Fruit fly (Drosophila melanogaster) whole organism, embryonic: ENCODE results near the gene CG17028.

ENCODE experiments used
- CG1024 ChIP-seq: fragments of 200-800 bp; sonication (Bioruptor generic); IDR thresholded peaks from 2 replicates; pipeline ENCODE4 v1.3.6; 2022; ENCODE audit warnings: missing biosample characterization, missing genetic modification characterization
- CG11085 ChIP-seq: fragments of 200-800 bp; sonication (Bioruptor generic); IDR thresholded peaks from 2 replicates; pipeline ENCODE4 v1.3.6; 2022; ENCODE audit warnings: missing biosample characterization, missing genetic modification characterization
- CG1233 ChIP-seq: fragments of 200-800 bp; sonication (Bioruptor generic); optimal IDR thresholded peaks from 4 replicates; lab custom pipeline; 2018; ENCODE audit warnings: missing biosample characterization, mild to moderate bottlenecking, missing genetic modification characterization
- CG12391 ChIP-seq: fragments of 200-800 bp; sonication (Bioruptor generic); optimal IDR thresholded peaks from 3 replicates; lab custom pipeline; 2018; ENCODE audit warnings: missing biosample characterization, mild to moderate bottlenecking, missing genetic modification characterization, moderate library complexity
- CG14710 ChIP-seq: fragments of 200-800 bp; sonication (Bioruptor generic); optimal IDR thresholded peaks from 3 replicates; lab custom pipeline; 2019; ENCODE audit warnings: missing biosample characterization, mild to moderate bottlenecking, missing genetic modification characterization, moderate library complexity
- CG15514 ChIP-seq: fragments of 200-800 bp; sonication (Bioruptor generic); optimal IDR thresholded peaks from 3 replicates; lab custom pipeline; 2017; ENCODE audit warnings: missing biosample characterization, missing genetic modification characterization, mild to moderate bottlenecking, moderate library complexity, missing genetic modification reagents
- CG1647 ChIP-seq: fragments of 200-800 bp; sonication (Bioruptor generic); optimal IDR thresholded peaks from 3 replicates; lab custom pipeline; 2016; ENCODE audit warnings: missing biosample characterization, missing genetic modification characterization
- CG17361 ChIP-seq: fragments of 200-800 bp; sonication (Bioruptor generic); IDR thresholded peaks from 3 replicates; pipeline ENCODE4 v1.3.6; 2022; ENCODE audit warnings: missing biosample characterization, missing genetic modification characterization
- CG17802 ChIP-seq: fragments of 200-800 bp; sonication (Bioruptor generic); optimal IDR thresholded peaks from 2 replicates; lab custom pipeline; 2018; ENCODE audit warnings: missing biosample characterization, mild to moderate bottlenecking, missing genetic modification characterization, moderate library complexity
- CG17912 ChIP-seq: fragments of 200-800 bp; sonication (Bioruptor generic); optimal IDR thresholded peaks from 2 replicates; lab custom pipeline; 2018; ENCODE audit warnings: missing biosample characterization, mild to moderate bottlenecking, missing genetic modification characterization
- CG18619 ChIP-seq: fragments of 200-800 bp; sonication (Bioruptor generic); optimal IDR thresholded peaks from 3 replicates; lab custom pipeline; 2017; ENCODE audit warnings: missing biosample characterization, mild to moderate bottlenecking, missing genetic modification characterization
- CG6175 ChIP-seq: fragments of 200-800 bp; sonication (Bioruptor generic); IDR thresholded peaks from 3 replicates; pipeline ENCODE4 v1.3.6; 2022; ENCODE audit warnings: missing biosample characterization, missing genetic modification characterization
- CG6854 ChIP-seq: fragments of 200-800 bp; sonication (Bioruptor generic); optimal IDR thresholded peaks from 3 replicates; lab custom pipeline; 2017; ENCODE audit warnings: missing biosample characterization, mild to moderate bottlenecking, missing genetic modification characterization
- CG7987 ChIP-seq: fragments of 200-800 bp; sonication (Bioruptor generic); optimal IDR thresholded peaks from 2 replicates; lab custom pipeline; 2018; ENCODE audit warnings: missing biosample characterization, mild to moderate bottlenecking, missing genetic modification characterization, moderate library complexity
- CG8290 ChIP-seq, 3 experiments: fragments of 200-800 bp; sonication (Bioruptor generic); optimal IDR thresholded peaks; 2 replicates each; lab custom pipeline; 2016 to 2019; ENCODE audit warnings: missing biosample characterization in 3 of 3, missing genetic modification characterization in 3 of 3, mild to moderate bottlenecking in 2 of 3, moderate library complexity in 1 of 3
- CG8478 ChIP-seq: fragments of >200 bp; optimal IDR thresholded peaks from 2 replicates; lab custom pipeline; 2018
- CG8924 ChIP-seq: fragments of 200-800 bp; optimal IDR thresholded peaks from 3 replicates; lab custom pipeline; 2019; ENCODE audit warnings: missing biosample characterization, mild to moderate bottlenecking, missing genetic modification characterization, moderate library complexity
- H2.0 ChIP-seq: fragments of 200-800 bp; sonication (Bioruptor generic); IDR thresholded peaks from 2 replicates; pipeline ENCODE4 v1.3.6; 2022; ENCODE audit warnings: missing biosample characterization, missing genetic modification characterization
- Hmx ChIP-seq: fragments of 200-800 bp; sonication (Bioruptor generic); optimal IDR thresholded peaks from 2 replicates; lab custom pipeline; 2016; ENCODE audit warnings: missing biosample characterization, missing genetic modification characterization
- Meics ChIP-seq: fragments of 200-800 bp; sonication (Bioruptor generic); optimal IDR thresholded peaks from 2 replicates; lab custom pipeline; 2017; ENCODE audit warnings: missing biosample characterization, mild to moderate bottlenecking, missing genetic modification characterization
- Myb ChIP-seq: fragments of 200-800 bp; sonication (Bioruptor generic); optimal IDR thresholded peaks from 2 replicates; lab custom pipeline; 2016; ENCODE audit warnings: missing biosample characterization, missing genetic modification characterization
- Nf-YC ChIP-seq: fragments of 200-800 bp; optimal IDR thresholded peaks from 3 replicates; lab custom pipeline; 2019; ENCODE audit warnings: missing biosample characterization, mild to moderate bottlenecking, missing genetic modification characterization, moderate library complexity
- Opbp ChIP-seq: fragments of 200-800 bp; sonication (Bioruptor generic); IDR thresholded peaks from 3 replicates; pipeline ENCODE4 v1.3.6; 2022; ENCODE audit warnings: missing biosample characterization, missing genetic modification characterization; ENCODE audit not compliant: partially characterized antibody
- Pdp1 ChIP-seq, 2 experiments: fragments of 200-800 bp; sonication (Bioruptor generic); optimal IDR thresholded peaks; 3 replicates each; lab custom pipeline; 2016; ENCODE audit warnings: missing biosample characterization in 2 of 2, missing genetic modification characterization in 2 of 2, mild to moderate bottlenecking in 1 of 2, moderate library complexity in 1 of 2
- Ptx1 ChIP-seq: fragments of 200-800 bp; sonication (Bioruptor generic); IDR thresholded peaks from 2 replicates; pipeline ENCODE4 v1.3.6; 2022; ENCODE audit warnings: missing biosample characterization, missing genetic modification characterization
- Rx ChIP-seq: fragments of 200-800 bp; sonication (Bioruptor generic); IDR thresholded peaks from 2 replicates; pipeline ENCODE4 v1.3.6; 2022; ENCODE audit warnings: missing biosample characterization, missing genetic modification characterization
- Spps ChIP-seq: fragments of 200-800 bp; sonication (Bioruptor generic); optimal IDR thresholded peaks from 2 replicates; lab custom pipeline; 2018; ENCODE audit warnings: missing biosample characterization, mild to moderate bottlenecking, missing genetic modification characterization
- ato ChIP-seq: fragments of 200-800 bp; sonication (Bioruptor generic); IDR thresholded peaks from 2 replicates; pipeline ENCODE4 v1.3.6; 2022; ENCODE audit warnings: missing biosample characterization, missing genetic modification characterization; ENCODE audit not compliant: partially characterized antibody
- bab2 ChIP-seq: fragments of 200-800 bp; sonication (Bioruptor generic); optimal IDR thresholded peaks from 2 replicates; lab custom pipeline; 2016; ENCODE audit warnings: missing biosample characterization, missing genetic modification characterization
- btn ChIP-seq: fragments of 200-800 bp; sonication (Bioruptor generic); optimal IDR thresholded peaks from 2 replicates; lab custom pipeline; 2016; ENCODE audit warnings: missing biosample characterization, missing genetic modification characterization
- croc ChIP-seq: fragments of 200-800 bp; sonication (Bioruptor generic); conservative IDR thresholded peaks from 3 replicates; pipeline ENCODE4 v1.3.6; 2022; ENCODE audit warnings: missing biosample characterization, missing genetic modification characterization
- da ChIP-seq: fragments of 200-800 bp; sonication (Bioruptor generic); optimal IDR thresholded peaks from 2 replicates; lab custom pipeline; 2016; ENCODE audit warnings: missing biosample characterization, missing genetic modification characterization
- emc ChIP-seq: fragments of 200-800 bp; sonication (Bioruptor generic); optimal IDR thresholded peaks from 2 replicates; lab custom pipeline; 2016; ENCODE audit warnings: missing biosample characterization, missing genetic modification characterization
- esg ChIP-seq: fragments of 200-800 bp; sonication (Bioruptor generic); conservative IDR thresholded peaks from 2 replicates; pipeline ENCODE4 v1.3.6; 2022; ENCODE audit warnings: missing biosample characterization, missing genetic modification characterization
- fd102C ChIP-seq: fragments of 200-800 bp; sonication (Bioruptor generic); optimal IDR thresholded peaks from 2 replicates; lab custom pipeline; 2018; ENCODE audit warnings: missing biosample characterization, mild to moderate bottlenecking, missing genetic modification characterization, moderate library complexity
- fu2 ChIP-seq: fragments of 200-800 bp; sonication (Bioruptor generic); optimal IDR thresholded peaks from 2 replicates; lab custom pipeline; 2016; ENCODE audit warnings: missing biosample characterization, missing genetic modification characterization
- gce ChIP-seq: fragments of 200-800 bp; sonication (Bioruptor generic); IDR thresholded peaks from 3 replicates; pipeline ENCODE4 v1.3.6; 2022; ENCODE audit warnings: missing biosample characterization, missing genetic modification characterization
- gfzf ChIP-seq: fragments of 200-800 bp; sonication (Bioruptor generic); optimal IDR thresholded peaks from 2 replicates; lab custom pipeline; 2016; ENCODE audit warnings: missing biosample characterization, mild to moderate bottlenecking, missing genetic modification characterization, moderate library complexity
- hbn ChIP-seq: fragments of 200-800 bp; sonication (Bioruptor generic); IDR thresholded peaks from 2 replicates; pipeline ENCODE4 v1.3.6; 2022; ENCODE audit warnings: missing biosample characterization, missing genetic modification characterization; ENCODE audit not compliant: partially characterized antibody
- hth ChIP-seq: fragments of >200 bp; optimal IDR thresholded peaks from 2 replicates; lab custom pipeline; 2017; ENCODE audit warnings: inconsistent platforms
- lmd ChIP-seq: fragments of 200-800 bp; sonication (Bioruptor generic); IDR thresholded peaks from 2 replicates; pipeline ENCODE4 v1.3.6; 2022; ENCODE audit warnings: missing biosample characterization, missing genetic modification characterization
- nmo ChIP-seq: fragments of 200-800 bp; sonication (Bioruptor generic); optimal IDR thresholded peaks from 2 replicates; lab custom pipeline; 2018; ENCODE audit warnings: missing biosample characterization, mild to moderate bottlenecking, missing genetic modification characterization, moderate library complexity
- nom ChIP-seq: fragments of 200-800 bp; sonication (Bioruptor generic); optimal IDR thresholded peaks from 2 replicates; lab custom pipeline; 2017; ENCODE audit warnings: missing biosample characterization, missing genetic modification characterization, mild to moderate bottlenecking, moderate library complexity, missing genetic modification reagents
- onecut ChIP-seq: fragments of 200-800 bp; sonication (Bioruptor generic); IDR thresholded peaks from 2 replicates; pipeline ENCODE4 v1.3.6; 2022; ENCODE audit warnings: missing biosample characterization, missing genetic modification characterization
- otp ChIP-seq: fragments of 200-800 bp; sonication (Bioruptor generic); IDR thresholded peaks from 3 replicates; pipeline ENCODE4, ENCODE4 v1.3.6; 2022; ENCODE audit warnings: missing biosample characterization, missing genetic modification characterization
- ro ChIP-seq: fragments of 200-800 bp; sonication (Bioruptor generic); IDR thresholded peaks from 2 replicates; pipeline ENCODE4 v1.3.6; 2022; ENCODE audit warnings: missing biosample characterization, missing genetic modification characterization
- row ChIP-seq: fragments of 200-800 bp; sonication (Bioruptor generic); IDR thresholded peaks from 3 replicates; pipeline ENCODE4 v1.3.6; 2022; ENCODE audit warnings: missing biosample characterization, missing genetic modification characterization
- sens ChIP-seq: fragments of 200-800 bp; sonication (Bioruptor generic); peaks from one replicate; lab custom pipeline; 2016; ENCODE audit warnings: missing biosample characterization, missing genetic modification characterization
- sob ChIP-seq: fragments of 200-800 bp; sonication (Bioruptor generic); IDR thresholded peaks from 2 replicates; pipeline ENCODE4 v1.3.6; 2022; ENCODE audit warnings: missing biosample characterization, missing genetic modification characterization
- toy ChIP-seq: fragments of 200-800 bp; sonication (Bioruptor generic); IDR thresholded peaks from 2 replicates; pipeline ENCODE4 v1.3.6; 2022; ENCODE audit warnings: missing biosample characterization, missing genetic modification characterization
- wek ChIP-seq: fragments of 200-800 bp; sonication (Bioruptor generic); optimal IDR thresholded peaks from 3 replicates; lab custom pipeline; 2018; ENCODE audit warnings: missing biosample characterization, mild to moderate bottlenecking, missing genetic modification characterization, moderate library complexity

CG17028 gene

dm6 chr3L:15954784-15955427 lies 23.4 kb upstream of the CG17028 start, which contains the start of the genes Pka-C3 and GXIVsPLA2 (continued):
- TF ChIP-seq CG8924 (peak; percentile 32), CG11085 (GFP tag; lab: Robert Waterston, UW) (no peak), Hmx (no peak), Meics (GFP tag; lab: Kevin White, UChicago) (peak; percentile 5), row (GFP tag; lab: Robert Waterston, UW) (peak; percentile 9; the same call in 1 of the 3 replicates), CG6175 (GFP tag; lab: Robert Waterston, UW) (no peak), lmd (GFP tag; lab: Robert Waterston, UW) (no peak), sob (no peak), CG7987 (GFP tag; lab: Kevin White, UChicago) (no peak), toy (no peak), gfzf (peak; percentile 74), Myb (GFP tag; lab: Kevin White, UChicago) (peak; percentile 41), bab2 (GFP tag; lab: Kevin White, UChicago) (no peak), hth (lab: Kevin White, UChicago) (no peak), esg (no peak), CG12391 (tag; lab: Kevin White, UChicago) (peak; percentile 39), CG1647 (no peak), Opbp (GFP tag; lab: Robert Waterston, UW) (no peak), Nf-YC (tag; lab: Kevin White, UChicago) (peak; percentile 26), Rx (no peak), sens (GFP tag; lab: Kevin White, UChicago) (no peak), ato (GFP tag; lab: Robert Waterston, UW) (no peak), CG18619 (GFP tag; lab: Kevin White, UChicago) (no peak), Pdp1 (GFP tag; optimal IDR thresholded peaks at IDR 0.05; lab: Kevin White, UChicago) (no peak), Ptx1 (GFP tag; lab: Robert Waterston, UW) (no peak), CG17361 (GFP tag; lab: Robert Waterston, UW) (peak; percentile 55; the same call in 2 of the 3 replicates), onecut (GFP tag; lab: Robert Waterston, UW) (no peak), fd102C (GFP tag; lab: Kevin White, UChicago) (no peak), CG15514 (GFP tag; lab: Kevin White, UChicago) (peak; percentile 24), nom (GFP tag; lab: Kevin White, UChicago) (no peak), hbn (no peak), nmo (GFP tag; lab: Kevin White, UChicago) (peak; percentile 27), gce (GFP tag; lab: Robert Waterston, UW) (no peak), Spps (tag; lab: Kevin White, UChicago) (no peak), CG17912 (GFP tag; lab: Kevin White, UChicago) (no peak), CG8478 (no peak), btn (GFP tag; lab: Kevin White, UChicago) (no peak), CG14710 (tag; lab: Kevin White, UChicago) (peak; percentile 56), da (GFP tag; lab: Kevin White, UChicago) (no peak), otp (GFP tag; lab: Robert Waterston, UW) (no peak), ro (GFP tag; lab: Robert Waterston, UW) (no peak), croc (GFP tag; lab: Robert Waterston, UW) (no peak), CG17802 (tag; lab: Kevin White, UChicago) (no peak), CG1024 (GFP tag; lab: Robert Waterston, UW) (no peak), fu2 (GFP tag; lab: Kevin White, UChicago) (no peak), CG8290 (GFP tag; optimal IDR thresholded peaks at IDR 0.05; lab: Kevin White, UChicago) (no peak), CG8290 (tag; optimal IDR thresholded peaks at IDR 0.05; lab: Kevin White, UChicago) (no peak), CG6854 (GFP tag; lab: Kevin White, UChicago) (no peak), H2.0 (no peak), emc (GFP tag; lab: Kevin White, UChicago) (no peak), CG1233 (GFP tag; lab: Kevin White, UChicago) (no peak), wek (GFP tag; lab: Kevin White, UChicago) (no peak)
